Worm (Caenorhabditis elegans): Measurements from ENCODE around the gene kvs-2.

The kvs-2 gene

ce11 chrV:10681117-10681959 is 45.5 kb downstream of the kvs-2 start (continued):
- no peak for TF ChIP-seq hsf-1 (GFP tag; IDR thresholded peaks at IDR 0.05)
- no peak for TF ChIP-seq nhr-120 (GFP tag; IDR thresholded peaks at IDR 0.05)
- peak; percentile 33 for TF ChIP-seq die-1 (tag; optimal IDR thresholded peaks at IDR 0.05)
- TF ChIP-seq ztf-6 (GFP tag; IDR thresholded peaks at IDR 0.05) = no peak
- TF ChIP-seq cebp-2 (GFP tag; IDR thresholded peaks at IDR 0.05) = no peak
- TF ChIP-seq F55B11.4 (tag; optimal IDR thresholded peaks at IDR 0.05; ENCODE audit: borderline replicate concordance, insufficient read depth) = no peak
- TF ChIP-seq hrde-1 (tag; optimal IDR thresholded peaks at IDR 0.05; ENCODE audit: borderline replicate concordance) = no peak
- peak; percentile 33 for TF ChIP-seq F52B5.7 (tag; optimal IDR thresholded peaks at IDR 0.05)
- no peak for TF ChIP-seq egl-18 (GFP tag; IDR thresholded peaks at IDR 0.05)
- no peak for TF ChIP-seq ets-4 (GFP tag; optimal IDR thresholded peaks at IDR 0.05)
- TF ChIP-seq cebp-1 (GFP tag; IDR thresholded peaks at IDR 0.05) = no peak
- peak; percentile 51 for TF ChIP-seq cebp-1 (tag; optimal IDR thresholded peaks at IDR 0.05)
- TF ChIP-seq ceh-91 (GFP tag; IDR thresholded peaks at IDR 0.05) = no peak
- TF ChIP-seq F22D6.2 (tag; optimal IDR thresholded peaks at IDR 0.05) = no peak
- no peak for TF ChIP-seq lin-54 (GFP tag; optimal IDR thresholded peaks at IDR 0.05)
- no peak for TF ChIP-seq lir-1 (GFP tag; conservative IDR thresholded peaks at IDR 0.05)
- peak; percentile 31 for TF ChIP-seq attf-5 (GFP tag; optimal IDR thresholded peaks at IDR 0.05)
- no peak for TF ChIP-seq ceh-40 (GFP tag; IDR thresholded peaks at IDR 0.05)
- no peak for TF ChIP-seq snpc-4 (GFP tag; optimal IDR thresholded peaks at IDR 0.05)
- peak in 1 of 4 experiments; percentile 2 for TF ChIP-seq snpc-4 (tag; optimal IDR thresholded peaks at IDR 0.05)
- TF ChIP-seq zfh-2 (GFP tag; conservative IDR thresholded peaks at IDR 0.05) = peak; percentile 72
- no peak for TF ChIP-seq F57C9.4 (tag; optimal IDR thresholded peaks at IDR 0.05)
- no peak for TF ChIP-seq Y53F4B.3 (GFP tag; IDR thresholded peaks at IDR 0.05)
- no peak for TF ChIP-seq F37B4.10 (GFP tag; IDR thresholded peaks at IDR 0.05)
- TF ChIP-seq rpc-1 (optimal IDR thresholded peaks at IDR 0.05) = no peak
- no peak for TF ChIP-seq rpc-1 (tag; optimal IDR thresholded peaks at IDR 0.05)
- no peak for TF ChIP-seq mcd-1 (GFP tag; IDR thresholded peaks at IDR 0.05)
- no peak for TF ChIP-seq aptf-3 (GFP tag; IDR thresholded peaks at IDR 0.05)
- no peak for TF ChIP-seq lsl-1 (GFP tag; optimal IDR thresholded peaks at IDR 0.05)
- TF ChIP-seq hlh-26 (GFP tag; conservative IDR thresholded peaks at IDR 0.05) = no peak
- TF ChIP-seq nhr-80 (tag; optimal IDR thresholded peaks at IDR 0.05) = peak; percentile 46
- TF ChIP-seq ekl-4 (GFP tag; IDR thresholded peaks at IDR 0.05) = no peak
- TF ChIP-seq aptf-2 (GFP tag; conservative IDR thresholded peaks at IDR 0.05) = no peak
- TF ChIP-seq T26A5.8 (tag; optimal IDR thresholded peaks at IDR 0.05) = no peak
- TF ChIP-seq akir-1 (GFP tag; optimal IDR thresholded peaks at IDR 0.05) = no peak
- TF ChIP-seq lsy-27 (tag; optimal IDR thresholded peaks at IDR 0.05; ENCODE audit: borderline replicate concordance, insufficient read depth) = no peak
- TF ChIP-seq madf-8 (GFP tag; conservative IDR thresholded peaks at IDR 0.05) = no peak
- no peak for TF ChIP-seq unc-62 (GFP tag; optimal IDR thresholded peaks at IDR 0.05)
- TF ChIP-seq tbx-9 (tag; optimal IDR thresholded peaks at IDR 0.05; ENCODE audit: borderline replicate concordance) = no peak
- no peak for TF ChIP-seq ztf-3 (GFP tag; optimal IDR thresholded peaks at IDR 0.05)
- peak; percentile 42 for TF ChIP-seq ztf-22 (GFP tag; optimal IDR thresholded peaks at IDR 0.05)
- TF ChIP-seq D2030.7 (GFP tag; IDR thresholded peaks at IDR 0.05) = no peak
- TF ChIP-seq nhr-179 (tag; optimal IDR thresholded peaks at IDR 0.05) = no peak
- TF ChIP-seq mel-28 (tag; optimal IDR thresholded peaks at IDR 0.05; ENCODE audit: borderline replicate concordance) = no peak
- no peak for TF ChIP-seq lag-1 (GFP tag; IDR thresholded peaks at IDR 0.05)
- peak; percentile 53; the same call in 1 of the 2 replicates for TF ChIP-seq nfyb-1 (GFP tag; IDR thresholded peaks at IDR 0.05)
- TF ChIP-seq F23B12.7 (tag; optimal IDR thresholded peaks at IDR 0.05; ENCODE audit: insufficient read depth) = no peak
- TF ChIP-seq lin-26 (GFP tag; IDR thresholded peaks at IDR 0.05) = no peak
